Fruit fly (Drosophila melanogaster) whole organism, embryonic: ENCODE data around the gene NK7.1.
A peak's percentile ranks its signal among the peaks of the same experiment; 100 is the strongest.

Experiments used
- Ada2b ChIP-seq: fragments of 200-800 bp; sonication (Bioruptor generic); IDR thresholded peaks from 2 replicates; pipeline ENCODE4 v1.3.6; 2022; ENCODE audit warnings: missing biosample characterization, missing genetic modification characterization
- Asciz ChIP-seq: fragments of 200-800 bp; sonication (Bioruptor generic); optimal IDR thresholded peaks from 2 replicates; lab custom pipeline; 2017; ENCODE audit warnings: missing biosample characterization, mild to moderate bottlenecking, missing genetic modification characterization, missing genetic modification reagents
- Bdp1 ChIP-seq: fragments of 200-800 bp; sonication (Bioruptor generic); optimal IDR thresholded peaks from 3 replicates; lab custom pipeline; 2016; ENCODE audit warnings: missing biosample characterization, missing genetic modification characterization
- Bgb ChIP-seq: fragments of 200-800 bp; sonication (Bioruptor generic); IDR thresholded peaks from 2 replicates; pipeline ENCODE4 v1.3.6; 2022; ENCODE audit warnings: missing biosample characterization, missing genetic modification characterization; ENCODE audit not compliant: partially characterized antibody
- C15 ChIP-seq: fragments of 200-800 bp; sonication (Bioruptor generic); IDR thresholded peaks from 3 replicates; pipeline ENCODE4 v1.3.6; 2022; ENCODE audit warnings: missing biosample characterization, missing genetic modification characterization
- CG10147 ChIP-seq: fragments of 200-800 bp; sonication (Bioruptor generic); optimal IDR thresholded peaks from 2 replicates; lab custom pipeline; 2019; ENCODE audit warnings: missing biosample characterization, mild to moderate bottlenecking, missing genetic modification characterization, moderate library complexity
- CG10462 ChIP-seq: fragments of 200-800 bp; sonication (Bioruptor generic); optimal IDR thresholded peaks from 2 replicates; lab custom pipeline; 2016; ENCODE audit warnings: missing biosample characterization, missing genetic modification characterization
- CG11456 ChIP-seq: fragments of 200-800 bp; sonication (Bioruptor generic); IDR thresholded peaks from 3 replicates; pipeline ENCODE4 v1.3.6; 2022; ENCODE audit warnings: missing biosample characterization, missing genetic modification characterization
- CG1233 ChIP-seq: fragments of 200-800 bp; sonication (Bioruptor generic); optimal IDR thresholded peaks from 4 replicates; lab custom pipeline; 2018; ENCODE audit warnings: missing biosample characterization, mild to moderate bottlenecking, missing genetic modification characterization
- CG13296 ChIP-seq: fragments of 200-800 bp; sonication (Bioruptor generic); optimal IDR thresholded peaks from 3 replicates; lab custom pipeline; 2018; ENCODE audit warnings: missing biosample characterization, mild to moderate bottlenecking, missing genetic modification characterization
- CG13624 ChIP-seq: fragments of 200-800 bp; sonication (Bioruptor generic); optimal IDR thresholded peaks from 2 replicates; lab custom pipeline; 2016; ENCODE audit warnings: missing biosample characterization, missing genetic modification characterization
- CG14441 ChIP-seq: fragments of 200-800 bp; sonication (Bioruptor generic); IDR thresholded peaks from 2 replicates; pipeline ENCODE4 v1.3.6; 2022; ENCODE audit warnings: missing biosample characterization, missing genetic modification characterization
- CG17612 ChIP-seq: fragments of 200-800 bp; sonication (Bioruptor generic); IDR thresholded peaks from 2 replicates; pipeline ENCODE4 v1.3.6; 2022; ENCODE audit warnings: missing biosample characterization, missing genetic modification characterization
- CG17829 ChIP-seq: fragments of 200-800 bp; optimal IDR thresholded peaks from 2 replicates; lab custom pipeline; 2019; ENCODE audit warnings: missing biosample characterization, mild to moderate bottlenecking, missing genetic modification characterization, moderate library complexity
- CG32767 ChIP-seq: fragments of 200-800 bp; sonication (Bioruptor generic); IDR thresholded peaks from 2 replicates; pipeline ENCODE4 v1.3.6; 2022; ENCODE audit warnings: missing biosample characterization, missing genetic modification characterization
- CG33213 ChIP-seq: fragments of 200-800 bp; sonication (Bioruptor generic); optimal IDR thresholded peaks from 3 replicates; lab custom pipeline; 2016; ENCODE audit warnings: missing biosample characterization, missing genetic modification characterization
- CG3726 ChIP-seq: fragments of 200-800 bp; sonication (Bioruptor generic); IDR thresholded peaks from 3 replicates; pipeline ENCODE4, ENCODE4 v1.3.6; 2022; ENCODE audit warnings: missing biosample characterization, missing genetic modification characterization
- CG6683 ChIP-seq: fragments of 200-800 bp; sonication (Bioruptor generic); optimal IDR thresholded peaks from 2 replicates; lab custom pipeline; 2017; ENCODE audit warnings: missing biosample characterization, mild to moderate bottlenecking, missing genetic modification characterization, missing genetic modification reagents
- CG8924 ChIP-seq: fragments of 200-800 bp; optimal IDR thresholded peaks from 3 replicates; lab custom pipeline; 2019; ENCODE audit warnings: missing biosample characterization, mild to moderate bottlenecking, missing genetic modification characterization, moderate library complexity
- D19B ChIP-seq: fragments of 200-800 bp; sonication (Bioruptor generic); optimal IDR thresholded peaks from 2 replicates; lab custom pipeline; 2017; ENCODE audit warnings: missing biosample characterization, mild to moderate bottlenecking, missing genetic modification characterization
- Dbx ChIP-seq: fragments of 200-800 bp; sonication (Bioruptor generic); IDR thresholded peaks from 3 replicates; pipeline ENCODE4 v1.3.6; 2022; ENCODE audit warnings: missing biosample characterization, missing genetic modification characterization
- Dek ChIP-seq: fragments of 200-800 bp; sonication (Bioruptor generic); optimal IDR thresholded peaks from 3 replicates; lab custom pipeline; 2019; ENCODE audit warnings: missing biosample characterization, mild to moderate bottlenecking, missing genetic modification characterization, moderate library complexity
- Gsc ChIP-seq: fragments of 200-800 bp; sonication (Bioruptor generic); IDR thresholded peaks from 2 replicates; pipeline ENCODE4 v1.3.6; 2022; ENCODE audit warnings: missing biosample characterization, missing genetic modification characterization
- HLH3B ChIP-seq: fragments of 200-800 bp; sonication (Bioruptor generic); IDR thresholded peaks from 2 replicates; pipeline ENCODE4 v1.3.6; 2022; ENCODE audit warnings: missing biosample characterization, missing genetic modification characterization
- Hr3 ChIP-seq: fragments of 200-800 bp; sonication (Bioruptor generic); optimal IDR thresholded peaks from 3 replicates; lab custom pipeline; 2016; ENCODE audit warnings: missing biosample characterization, missing genetic modification characterization
- Lhr ChIP-seq: fragments of 200-800 bp; sonication (Bioruptor generic); optimal IDR thresholded peaks from 3 replicates; lab custom pipeline; 2017; ENCODE audit warnings: mild to moderate bottlenecking, missing biosample characterization, missing genetic modification reagents, missing genetic modification characterization
- NC2β ChIP-seq: fragments of 200-800 bp; sonication (Bioruptor generic); optimal IDR thresholded peaks from 2 replicates; lab custom pipeline; 2016; ENCODE audit warnings: missing biosample characterization, missing genetic modification characterization
- Ravus ChIP-seq: fragments of 200-800 bp; sonication (Bioruptor generic); IDR thresholded peaks from 2 replicates; pipeline ENCODE4 v1.3.6; 2022; ENCODE audit warnings: missing biosample characterization, missing genetic modification characterization
- Sin3A ChIP-seq: fragments of >200 bp; optimal IDR thresholded peaks from 2 replicates; lab custom pipeline; 2018
- Sox100B ChIP-seq: fragments of 200-800 bp; sonication (Bioruptor generic); optimal IDR thresholded peaks from 3 replicates; lab custom pipeline; 2018; ENCODE audit warnings: missing biosample characterization, mild to moderate bottlenecking, missing genetic modification characterization
- al ChIP-seq: fragments of 200-800 bp; sonication (Bioruptor generic); IDR thresholded peaks from 2 replicates; pipeline ENCODE4 v1.3.6; 2022; ENCODE audit warnings: missing biosample characterization, missing genetic modification characterization
- ato ChIP-seq: fragments of 200-800 bp; sonication (Bioruptor generic); IDR thresholded peaks from 2 replicates; pipeline ENCODE4 v1.3.6; 2022; ENCODE audit warnings: missing biosample characterization, missing genetic modification characterization; ENCODE audit not compliant: partially characterized antibody
- bsh ChIP-seq, 2 experiments: fragments of 200-800 bp; sonication (Bioruptor generic); optimal IDR thresholded peaks; 2 replicates each; lab custom pipeline; 2017 to 2018; ENCODE audit warnings: mild to moderate bottlenecking in 2 of 2, missing biosample characterization in 2 of 2, missing genetic modification characterization in 2 of 2, moderate library complexity in 1 of 2
- cas ChIP-seq: fragments of 200-800 bp; sonication (Bioruptor generic); IDR thresholded peaks from 2 replicates; pipeline ENCODE4 v1.3.6; 2022; ENCODE audit warnings: missing biosample characterization, missing genetic modification characterization
- dati ChIP-seq: fragments of 200-800 bp; sonication (Bioruptor generic); IDR thresholded peaks from 2 replicates; pipeline ENCODE4 v1.3.6; 2022; ENCODE audit warnings: missing biosample characterization, missing genetic modification characterization
- emc ChIP-seq: fragments of 200-800 bp; sonication (Bioruptor generic); optimal IDR thresholded peaks from 2 replicates; lab custom pipeline; 2016; ENCODE audit warnings: missing biosample characterization, missing genetic modification characterization
- fru ChIP-seq: fragments of >200 bp; optimal IDR thresholded peaks from 2 replicates; lab custom pipeline; 2017
- hb ChIP-seq: fragments of 200-800 bp; sonication (Bioruptor generic); IDR thresholded peaks from 3 replicates; pipeline ENCODE4 v1.3.6; 2022; ENCODE audit warnings: missing biosample characterization, missing genetic modification characterization; ENCODE audit not compliant: partially characterized antibody
- kni ChIP-seq: fragments of 200-800 bp; sonication (Bioruptor generic); optimal IDR thresholded peaks from 3 replicates; lab custom pipeline; 2017; ENCODE audit warnings: mild to moderate bottlenecking, missing biosample characterization, missing genetic modification reagents, missing genetic modification characterization
- luna ChIP-seq: fragments of 200-800 bp; sonication (Bioruptor generic); optimal IDR thresholded peaks from 2 replicates; lab custom pipeline; 2016; ENCODE audit warnings: missing biosample characterization, missing genetic modification characterization
- nerfin-2 ChIP-seq: fragments of 200-800 bp; sonication (Bioruptor generic); IDR thresholded peaks from 2 replicates; pipeline ENCODE4 v1.3.6; 2022; ENCODE audit warnings: missing biosample characterization, missing genetic modification characterization; ENCODE audit not compliant: partially characterized antibody
- org-1 ChIP-seq: fragments of 200-800 bp; sonication (Bioruptor generic); optimal IDR thresholded peaks from 2 replicates; lab custom pipeline; 2017; ENCODE audit warnings: missing biosample characterization, missing genetic modification characterization
- otp ChIP-seq: fragments of 200-800 bp; sonication (Bioruptor generic); IDR thresholded peaks from 3 replicates; pipeline ENCODE4, ENCODE4 v1.3.6; 2022; ENCODE audit warnings: missing biosample characterization, missing genetic modification characterization
- pum ChIP-seq: fragments of 200-800 bp; sonication (Bioruptor generic); optimal IDR thresholded peaks from 2 replicates; lab custom pipeline; 2016; ENCODE audit warnings: missing biosample characterization, missing genetic modification characterization
- salm ChIP-seq: fragments of 200-800 bp; sonication (Bioruptor generic); optimal IDR thresholded peaks from 2 replicates; lab custom pipeline; 2018; ENCODE audit warnings: missing biosample characterization, mild to moderate bottlenecking, missing genetic modification characterization
- sd ChIP-seq: fragments of 200-800 bp; sonication (Bioruptor generic); optimal IDR thresholded peaks from 3 replicates; lab custom pipeline; 2018; ENCODE audit warnings: missing biosample characterization, mild to moderate bottlenecking, missing genetic modification characterization, moderate library complexity
- sens ChIP-seq: fragments of 200-800 bp; sonication (Bioruptor generic); peaks from one replicate; lab custom pipeline; 2016; ENCODE audit warnings: missing biosample characterization, missing genetic modification characterization
- slp2 ChIP-seq: fragments of 200-800 bp; sonication (Bioruptor generic); optimal IDR thresholded peaks from 2 replicates; lab custom pipeline; 2016; ENCODE audit warnings: missing biosample characterization, missing genetic modification characterization
- so ChIP-seq: fragments of 200-800 bp; sonication (Bioruptor generic); IDR thresholded peaks from 3 replicates; pipeline ENCODE4 v1.3.6; 2022; ENCODE audit warnings: missing biosample characterization, missing genetic modification characterization
- ssp ChIP-seq: fragments of 200-800 bp; sonication (Bioruptor generic); IDR thresholded peaks from 2 replicates; pipeline ENCODE4 v1.3.6; 2022; ENCODE audit warnings: missing biosample characterization, missing genetic modification characterization
- vvl ChIP-seq: fragments of 200-800 bp; sonication (Bioruptor generic); IDR thresholded peaks from 2 replicates; pipeline ENCODE4 v1.3.6; 2022; ENCODE audit warnings: missing biosample characterization, missing genetic modification characterization
- wor ChIP-seq: fragments of 200-800 bp; sonication (Bioruptor generic); IDR thresholded peaks from 2 replicates; pipeline ENCODE4 v1.3.6; 2022; ENCODE audit warnings: missing biosample characterization, missing genetic modification characterization
- zen2 ChIP-seq: fragments of 200-800 bp; sonication (Bioruptor generic); IDR thresholded peaks from 3 replicates; pipeline ENCODE4 v1.3.6; 2022; ENCODE audit warnings: missing biosample characterization, missing genetic modification characterization; ENCODE audit not compliant: partially characterized antibody

NK7.1 gene

DNA sequence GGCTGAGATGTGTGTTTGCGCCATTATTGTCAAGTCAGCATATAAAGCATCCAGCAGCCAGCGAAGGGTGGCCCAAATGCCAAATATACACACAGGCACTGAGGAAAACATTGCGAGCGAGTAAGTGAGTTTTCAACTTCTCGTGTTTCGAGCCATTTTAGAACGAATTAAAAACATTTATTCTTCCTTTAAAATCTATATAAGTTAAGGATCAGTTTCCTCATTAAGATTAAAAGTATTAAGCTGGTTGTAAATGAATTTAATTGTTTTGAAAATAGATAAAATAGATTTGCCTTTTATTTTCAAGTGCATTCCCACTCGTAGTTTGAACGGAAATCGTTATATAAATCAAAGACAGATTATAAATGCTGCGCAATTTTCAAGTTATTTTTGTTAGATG is 21.3 kb downstream of the NK7.1 start:
- TF ChIP-seq vvl (GFP tag; lab: Robert Waterston, UW) (peak; percentile 33; the same call in 1 of the 2 replicates), CG17829 (tag; lab: Kevin White, UChicago) (peak; percentile 8), CG10462 (GFP tag; lab: Kevin White, UChicago) (no peak), salm (tag; lab: Kevin White, UChicago) (no peak), CG13296 (GFP tag; lab: Kevin White, UChicago) (no peak), ssp (GFP tag; lab: Robert Waterston, UW) (no peak), cas (GFP tag; lab: Robert Waterston, UW) (no peak), Sin3A (lab: Kevin White, UChicago) (no peak), so (GFP tag; lab: Robert Waterston, UW) (no peak), Sox100B (GFP tag; lab: Kevin White, UChicago) (peak; percentile 27), Bdp1 (GFP tag; lab: Kevin White, UChicago) (no peak), CG33213 (GFP tag; lab: Kevin White, UChicago) (no peak), dati (GFP tag; lab: Robert Waterston, UW) (no peak), Lhr (GFP tag; lab: Kevin White, UChicago) (no peak), Ada2b (GFP tag; lab: Robert Waterston, UW) (no peak), wor (GFP tag; lab: Robert Waterston, UW) (no peak), CG32767 (GFP tag; lab: Robert Waterston, UW) (no peak), CG8924 (tag; lab: Kevin White, UChicago) (peak; percentile 42), Asciz (GFP tag; lab: Kevin White, UChicago) (peak; percentile 33), CG1233 (GFP tag; lab: Kevin White, UChicago) (no peak), sd (tag; lab: Kevin White, UChicago) (no peak), CG10147 (GFP tag; lab: Kevin White, UChicago) (peak; percentile 3), slp2 (GFP tag; lab: Kevin White, UChicago) (no peak), Dek (tag; lab: Kevin White, UChicago) (no peak), Bgb (GFP tag; lab: Robert Waterston, UW) (no peak), Gsc (GFP tag; lab: Robert Waterston, UW) (no peak), emc (GFP tag; lab: Kevin White, UChicago) (no peak), CG3726 (GFP tag; lab: Robert Waterston, UW) (no peak), CG11456 (GFP tag; lab: Robert Waterston, UW) (no peak), CG6683 (GFP tag; lab: Kevin White, UChicago) (no peak), pum (GFP tag; lab: Kevin White, UChicago) (no peak), Hr3 (GFP tag; lab: Kevin White, UChicago) (no peak), zen2 (GFP tag; lab: Robert Waterston, UW) (no peak), hb (no peak), bsh (GFP tag; optimal IDR thresholded peaks at IDR 0.05; lab: Kevin White, UChicago) (peak in 1 of 2 experiments; percentile 57), al (GFP tag; lab: Robert Waterston, UW) (no peak), CG13624 (GFP tag; lab: Kevin White, UChicago) (no peak), org-1 (GFP tag; lab: Kevin White, UChicago) (no peak), sens (peak; percentile 70), NC2β (GFP tag; lab: Kevin White, UChicago) (no peak), D19B (GFP tag; lab: Kevin White, UChicago) (no peak), HLH3B (GFP tag; lab: Robert Waterston, UW) (no peak), fru (no peak), luna (GFP tag; lab: Kevin White, UChicago) (no peak), CG17612 (GFP tag; lab: Robert Waterston, UW) (no peak), ato (no peak), CG14441 (no peak), C15 (no peak), Dbx (GFP tag; lab: Robert Waterston, UW) (no peak), Ravus (GFP tag; lab: Robert Waterston, UW) (no peak), kni (GFP tag; lab: Kevin White, UChicago) (no peak), otp (GFP tag; lab: Robert Waterston, UW) (no peak), nerfin-2 (GFP tag; lab: Robert Waterston, UW) (no peak)
